Worm (Caenorhabditis elegans): Measurements from ENCODE around the gene taf-13.

Gene taf-13

DNA sequence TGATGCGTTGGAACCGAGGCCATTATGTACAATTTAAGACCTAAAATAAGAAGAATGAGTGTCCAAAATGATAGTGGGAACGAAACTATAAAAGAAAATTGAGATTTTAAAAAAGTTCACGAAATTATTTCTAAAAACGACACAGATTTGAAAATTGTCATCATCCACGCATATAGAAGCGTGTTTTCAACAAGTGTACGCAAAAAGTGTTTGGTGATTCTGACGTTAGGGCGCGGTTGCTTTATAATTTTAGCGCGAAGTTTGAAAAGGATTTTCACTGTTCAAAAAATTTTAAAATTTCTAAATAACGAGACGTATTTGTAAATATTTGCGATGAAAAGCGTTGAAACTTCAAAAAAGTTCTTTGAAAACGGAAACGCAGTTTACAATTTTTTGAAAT is 42.0 kb downstream of the taf-13 start, which contains the start of gene cdc-48.1 (continued):
- TF ChIP-seq snu-23 (GFP tag; optimal IDR thresholded peaks at IDR 0.05) (peak; percentile 100), lsy-2 (tag; optimal IDR thresholded peaks at IDR 0.05) (peak; percentile 98 to 99), hlh-4 (tag; optimal IDR thresholded peaks at IDR 0.05) (peak; percentile 64), ceh-88 (GFP tag; IDR thresholded peaks at IDR 0.05) (peak; percentile 99), isw-1 (GFP tag; IDR thresholded peaks at IDR 0.05) (peak; percentile 100), unc-98 (GFP tag; IDR thresholded peaks at IDR 0.05) (peak; percentile 95), nhr-19 (GFP tag; conservative IDR thresholded peaks at IDR 0.05) (peak; percentile 100), ama-1 (optimal IDR thresholded peaks at IDR 0.05) (peak; percentile 98), rnt-1 (tag; optimal IDR thresholded peaks at IDR 0.05) (peak; percentile 100), nhr-77 (tag; optimal IDR thresholded peaks at IDR 0.05) (peak; percentile 100), mab-9 (GFP tag; IDR thresholded peaks at IDR 0.05) (peak; percentile 99), aha-1 (tag; optimal IDR thresholded peaks at IDR 0.05) (peak; percentile 97), ceh-82 (tag; optimal IDR thresholded peaks at IDR 0.05) (peak; percentile 100), fkh-10 (GFP tag; optimal IDR thresholded peaks at IDR 0.05) (peak; percentile 100), mep-1 (tag; optimal IDR thresholded peaks at IDR 0.05) (peak; percentile 100), nhr-71 (tag; optimal IDR thresholded peaks at IDR 0.05) (peak; percentile 100), ztf-11 (tag; optimal IDR thresholded peaks at IDR 0.05) (peak in 1 of 2 experiments; percentile 98), efl-3 (GFP tag; optimal IDR thresholded peaks at IDR 0.05) (peak; percentile 88), unc-86 (tag; optimal IDR thresholded peaks at IDR 0.05) (peak; percentile 100), mdl-1 (tag; optimal IDR thresholded peaks at IDR 0.05) (peak; percentile 82 to 99), dsc-1 (tag; optimal IDR thresholded peaks at IDR 0.05) (peak; percentile 100), swsn-7 (tag; optimal IDR thresholded peaks at IDR 0.05) (peak; percentile 100), egl-13 (tag; optimal IDR thresholded peaks at IDR 0.05) (peak; percentile 100), lin-14 (GFP tag; optimal IDR thresholded peaks at IDR 0.05) (peak; percentile 100), ceh-63 (GFP tag; optimal IDR thresholded peaks at IDR 0.05) (peak; percentile 91), lin-39 (tag; optimal IDR thresholded peaks at IDR 0.05) (peak; percentile 100), jun-1 (tag; optimal IDR thresholded peaks at IDR 0.05) (peak; percentile 99), xbp-1 (tag; optimal IDR thresholded peaks at IDR 0.05) (peak; percentile 100), egl-27 (tag; optimal IDR thresholded peaks at IDR 0.05) (peak; percentile 90 to 100), nhr-85 (tag) (peak; percentile 100), ets-5 (GFP tag; IDR thresholded peaks at IDR 0.05) (peak; percentile 97; the same call in 1 of the 2 replicates), blmp-1 (tag; optimal IDR thresholded peaks at IDR 0.05) (peak; percentile 95), nhr-237 (tag; optimal IDR thresholded peaks at IDR 0.05) (peak; percentile 100), C34B4.2 (tag; optimal IDR thresholded peaks at IDR 0.05) (peak; percentile 94), ceh-8 (GFP tag; optimal IDR thresholded peaks at IDR 0.05) (peak; percentile 99), lin-15B (tag; optimal IDR thresholded peaks at IDR 0.05) (peak; percentile 100), ztf-4 (tag; optimal IDR thresholded peaks at IDR 0.05) (peak; percentile 100), pag-3 (tag; optimal IDR thresholded peaks at IDR 0.05; ENCODE audit: borderline replicate concordance, insufficient read depth) (peak; percentile 91), ceh-90 (tag; optimal IDR thresholded peaks at IDR 0.05) (peak; percentile 68), irx-1 (tag; optimal IDR thresholded peaks at IDR 0.05) (peak; percentile 99), unc-62 (GFP tag; optimal IDR thresholded peaks at IDR 0.05) (peak; percentile 100), tbx-2 (tag; optimal IDR thresholded peaks at IDR 0.05) (peak; percentile 100), hlh-17 (GFP tag; optimal IDR thresholded peaks at IDR 0.05; ENCODE audit: borderline replicate concordance) (no peak), nhr-76 (tag; optimal IDR thresholded peaks at IDR 0.05) (peak; percentile 88), dpl-1 (GFP tag; optimal IDR thresholded peaks at IDR 0.05) (peak; percentile 100), fos-1 (tag; optimal IDR thresholded peaks at IDR 0.05) (peak; percentile 100), unc-130 (tag; optimal IDR thresholded peaks at IDR 0.05) (peak; percentile 100), sptf-1 (tag; optimal IDR thresholded peaks at IDR 0.05) (no peak), nhr-11 (tag; optimal IDR thresholded peaks at IDR 0.05) (peak; percentile 100), tlp-1 (tag; optimal IDR thresholded peaks at IDR 0.05) (no peak), nhr-20 (tag; optimal IDR thresholded peaks at IDR 0.05) (peak; percentile 100), lir-3 (tag; optimal IDR thresholded peaks at IDR 0.05; ENCODE audit: poor library complexity) (peak; percentile 98), zag-1 (tag; optimal IDR thresholded peaks at IDR 0.05) (peak; percentile 100)
